Worm (Caenorhabditis elegans) whole organism, young adult: ENCODE measurements around the gene Y38E10A.24.

Experiments
- athp-1 ChIP-seq: sonication (generic microtip); optimal IDR thresholded peaks from 2 replicates; lab custom pipeline; 2017; ENCODE audit warnings: mild to moderate bottlenecking, missing genetic modification characterization, missing compliant biosample characterization
- gei-17 ChIP-seq: fragments of 200-800 bp; sonication (Bioruptor generic); optimal IDR thresholded peaks from 2 replicates; lab custom pipeline; 2018; ENCODE audit warnings: mild to moderate bottlenecking, missing genetic modification characterization, missing compliant biosample characterization
- lsy-27 ChIP-seq: sonication (generic microtip); optimal IDR thresholded peaks from 2 replicates; lab custom pipeline; 2017; ENCODE audit warnings: missing genetic modification characterization, mild to moderate bottlenecking, missing compliant biosample characterization, antibody characterized with exemption, missing genotype, borderline replicate concordance; ENCODE audit not compliant: insufficient read depth
- nfya-1 ChIP-seq: sonication (generic microtip); optimal IDR thresholded peaks from 2 replicates; lab custom pipeline; 2017; ENCODE audit warnings: antibody characterized with exemption, missing compliant biosample characterization, missing genetic modification characterization, borderline replicate concordance; ENCODE audit not compliant: insufficient read depth
- unc-130 ChIP-seq: sonication (generic microtip); optimal IDR thresholded peaks from 2 replicates; lab custom pipeline; 2016; ENCODE audit warnings: missing genetic modification reagents, missing genetic modification characterization, missing compliant biosample characterization
- zfh-2 ChIP-seq: fragments of 200-800 bp; sonication (Bioruptor generic); conservative IDR thresholded peaks from 2 replicates; pipeline ENCODE4 v1.3.6; 2022; ENCODE audit warnings: missing genetic modification reagents, missing genetic modification characterization, missing compliant biosample characterization

ce11 chrII:12668148-12668547, 10.7 kb upstream of the Y38E10A.24 start:
- TF ChIP-seq gei-17 (no peak), nfya-1 (tag; lab: Kevin White, UChicago) (no peak), unc-130 (no peak), zfh-2 (GFP tag; lab: Robert Waterston, UW) (0 out of 2 replicates have a peak, but pooled peaks have one; percentile 33), lsy-27 (no peak), athp-1 (tag; lab: Kevin White, UChicago) (no peak)
